Worm (Caenorhabditis elegans): ENCODE measurements around the gene str-77.

- TF ChIP-seq cog-1 (tag; optimal IDR thresholded peaks at IDR 0.05): no peak
- TF ChIP-seq ref-1 (GFP tag; conservative IDR thresholded peaks at IDR 0.05): no peak
- TF ChIP-seq flt-1 (GFP tag; IDR thresholded peaks at IDR 0.05): no peak
- TF ChIP-seq tab-1 (GFP tag; IDR thresholded peaks at IDR 0.05): no peak
- no peak for TF ChIP-seq med-1 (GFP tag; optimal IDR thresholded peaks at IDR 0.05; ENCODE audit: insufficient read depth)
- TF ChIP-seq klf-2 (GFP tag; conservative IDR thresholded peaks at IDR 0.05): no peak
Observed at ce11 chrV:17743802-17744201, 25.1 kb downstream of the str-77 start.

Data from whole organism, midembryonic.